Worm (Caenorhabditis elegans): ENCODE data around the gene fbxa-131.

- TF ChIP-seq gmeb-1 (tag; optimal IDR thresholded peaks at IDR 0.05) (no peak), unc-39 (tag; optimal IDR thresholded peaks at IDR 0.05) (no peak), zag-1 (tag; optimal IDR thresholded peaks at IDR 0.05) (no peak), nhr-11 (tag; optimal IDR thresholded peaks at IDR 0.05) (no peak), skn-1 (tag; optimal IDR thresholded peaks at IDR 0.05) (no peak), snpc-4 (tag; optimal IDR thresholded peaks at IDR 0.05) (no peak), mab-5 (tag; optimal IDR thresholded peaks at IDR 0.05) (no peak), nhr-25 (tag; optimal IDR thresholded peaks at IDR 0.05) (no peak), egl-27 (tag; optimal IDR thresholded peaks at IDR 0.05) (no peak), ceh-16 (tag; optimal IDR thresholded peaks at IDR 0.05) (no peak), unc-62 (GFP tag; optimal IDR thresholded peaks at IDR 0.05) (no peak), crh-2 (tag; optimal IDR thresholded peaks at IDR 0.05) (no peak), lin-13 (GFP tag; optimal IDR thresholded peaks at IDR 0.05) (no peak)
These were observed 759 bp upstream of the fbxa-131 start, which contains the start of gene W04E12.7 for ce11 chrV:19737458-19737857.
